Fruit fly (Drosophila melanogaster) whole organism, adult: ENCODE measurements around the gene hfp.

Experiments
- CG11617 ChIP-seq: fragments of 200-800 bp; sonication (Bioruptor generic); optimal IDR thresholded peaks from 2 replicates; lab custom pipeline; 2017; ENCODE audit warnings: mild to moderate bottlenecking, missing biosample characterization, missing genetic modification reagents, missing genetic modification characterization
- CG12768 ChIP-seq: fragments of 200-800 bp; sonication (Bioruptor generic); optimal IDR thresholded peaks from 2 replicates; lab custom pipeline; 2017; ENCODE audit warnings: missing biosample characterization, missing genetic modification characterization, mild to moderate bottlenecking, moderate library complexity, missing genetic modification reagents
- CG14711 ChIP-seq: fragments of 200-800 bp; sonication (Bioruptor generic); optimal IDR thresholded peaks from 2 replicates; lab custom pipeline; 2018; ENCODE audit warnings: missing biosample characterization, mild to moderate bottlenecking, missing genetic modification characterization, moderate library complexity
- CG1620 ChIP-seq: fragments of 200-800 bp; sonication (Bioruptor generic); optimal IDR thresholded peaks from 2 replicates; lab custom pipeline; 2016; ENCODE audit warnings: missing biosample characterization, missing genetic modification characterization
- CG33017 ChIP-seq: fragments of 200-800 bp; sonication (Bioruptor generic); optimal IDR thresholded peaks from 2 replicates; lab custom pipeline; 2018; ENCODE audit warnings: missing biosample characterization, mild to moderate bottlenecking, missing genetic modification characterization, moderate library complexity
- CG5204 ChIP-seq: fragments of 200-800 bp; sonication (Bioruptor generic); optimal IDR thresholded peaks from 2 replicates; lab custom pipeline; 2016; ENCODE audit warnings: missing biosample characterization, missing genetic modification characterization
- CG7045 ChIP-seq: fragments of 200-800 bp; sonication (Bioruptor generic); optimal IDR thresholded peaks from 2 replicates; lab custom pipeline; 2017; ENCODE audit warnings: missing biosample characterization, mild to moderate bottlenecking, missing genetic modification characterization
- CG7101 ChIP-seq: fragments of 200-800 bp; sonication (Bioruptor generic); optimal IDR thresholded peaks from 2 replicates; lab custom pipeline; 2018; ENCODE audit warnings: missing biosample characterization, mild to moderate bottlenecking, missing genetic modification characterization, moderate library complexity
- Clk ChIP-seq: fragments of 200-800 bp; sonication (Bioruptor generic); optimal IDR thresholded peaks from 2 replicates; lab custom pipeline; 2017; ENCODE audit warnings: missing biosample characterization, missing genetic modification characterization
- Crg-1 ChIP-seq: fragments of 200-800 bp; sonication (Bioruptor generic); optimal IDR thresholded peaks from 2 replicates; lab custom pipeline; 2016; ENCODE audit warnings: missing biosample characterization, missing genetic modification characterization
- Hr96 ChIP-seq: fragments of 200-800 bp; sonication (Bioruptor generic); optimal IDR thresholded peaks from 2 replicates; lab custom pipeline; 2016; ENCODE audit warnings: missing biosample characterization, missing genetic modification characterization
- Mnt ChIP-seq: fragments of 200-800 bp; sonication (Bioruptor generic); optimal IDR thresholded peaks from 2 replicates; lab custom pipeline; 2016; ENCODE audit warnings: missing biosample characterization, mild to moderate bottlenecking, missing genetic modification characterization
- bab1 ChIP-seq: fragments of 200-800 bp; sonication (Bioruptor generic); optimal IDR thresholded peaks from 3 replicates; lab custom pipeline; 2019; ENCODE audit warnings: missing biosample characterization, mild to moderate bottlenecking, missing genetic modification characterization, moderate library complexity
- cic ChIP-seq: fragments of 200-800 bp; sonication (Bioruptor generic); optimal IDR thresholded peaks from 2 replicates; lab custom pipeline; 2017; ENCODE audit warnings: missing biosample characterization, mild to moderate bottlenecking, missing genetic modification characterization, moderate library complexity
- cnc ChIP-seq, 2 experiments: fragments of >200 bp; optimal IDR thresholded peaks; 2 replicates each; lab custom pipeline; 2017
- kay ChIP-seq: fragments of 200-800 bp; sonication (Bioruptor generic); peaks from one replicate; lab custom pipeline; 2016; ENCODE audit warnings: missing biosample characterization, missing genetic modification characterization, borderline replicate concordance
- ovo ChIP-seq: fragments of 200-800 bp; sonication (Bioruptor generic); optimal IDR thresholded peaks from 2 replicates; lab custom pipeline; 2016; ENCODE audit warnings: missing biosample characterization, missing genetic modification characterization
- pad ChIP-seq: fragments of 200-800 bp; sonication (Bioruptor generic); optimal IDR thresholded peaks from 3 replicates; lab custom pipeline; 2017; ENCODE audit warnings: missing biosample characterization, missing genetic modification characterization, mild to moderate bottlenecking, moderate library complexity, missing genetic modification reagents
- tj ChIP-seq: fragments of 200-800 bp; sonication (Bioruptor generic); optimal IDR thresholded peaks from 3 replicates; lab custom pipeline; 2017; ENCODE audit warnings: missing biosample characterization, mild to moderate bottlenecking, missing genetic modification characterization, moderate library complexity
- toe ChIP-seq: fragments of 200-800 bp; sonication (Bioruptor generic); optimal IDR thresholded peaks from 2 replicates; lab custom pipeline; 2016; ENCODE audit warnings: missing biosample characterization, missing genetic modification characterization

The hfp gene

dm6 chr3L:1536487-1537337 is 34.3 kb upstream of the hfp start, which contains the start of the genes CG12091 and pns:
TSS of gene CG12091 (minus strand) at chr3L:1536835.
TSS of gene pns (plus strand) at chr3L:1537137.
- TF ChIP-seq cic = peak; percentile 40
- peak; percentile 60 for TF ChIP-seq Mnt (GFP tag; lab: Kevin White, UChicago)
- TF ChIP-seq ovo (GFP tag; lab: Kevin White, UChicago) = peak; percentile 67
- TF ChIP-seq CG11617 (GFP tag; lab: Kevin White, UChicago) = peak; percentile 50
- TF ChIP-seq CG12768 (GFP tag; lab: Kevin White, UChicago) = peak; percentile 24
- TF ChIP-seq kay = no peak
- TF ChIP-seq cnc (optimal IDR thresholded peaks at IDR 0.05; lab: Kevin White, UChicago) = no peak
- peak; percentile 59 for TF ChIP-seq Crg-1 (GFP tag; lab: Kevin White, UChicago)
- peak; percentile 57 for TF ChIP-seq Hr96
- TF ChIP-seq CG1620 (GFP tag; lab: Kevin White, UChicago) = peak; percentile 50
- peak; percentile 63 for TF ChIP-seq bab1 (GFP tag; lab: Kevin White, UChicago)
- TF ChIP-seq CG5204 (GFP tag; lab: Kevin White, UChicago) = no peak
- TF ChIP-seq tj (GFP tag; lab: Kevin White, UChicago) = peak; percentile 28
- peak; percentile 72 for TF ChIP-seq pad (GFP tag; lab: Kevin White, UChicago)
- TF ChIP-seq CG14711 = peak; percentile 45
- no peak for TF ChIP-seq CG33017 (tag; lab: Kevin White, UChicago)
- peak; percentile 41 for TF ChIP-seq CG7101 (tag; lab: Kevin White, UChicago)
- peak; percentile 59 for TF ChIP-seq CG7045
- peak; percentile 46 for TF ChIP-seq Clk (GFP tag; lab: Kevin White, UChicago)
- peak; percentile 80 for TF ChIP-seq toe (GFP tag; lab: Kevin White, UChicago)

- no peak for TF ChIP-seq CG1620 (GFP tag; lab: Kevin White, UChicago)
- peak; percentile 12 for TF ChIP-seq Crg-1 (GFP tag; lab: Kevin White, UChicago)
- TF ChIP-seq CG33017 (tag; lab: Kevin White, UChicago) = peak; percentile 17
- TF ChIP-seq CG11617 (GFP tag; lab: Kevin White, UChicago) = peak; percentile 42
- no peak for TF ChIP-seq Clk (GFP tag; lab: Kevin White, UChicago)
- TF ChIP-seq bab1 (GFP tag; lab: Kevin White, UChicago) = peak; percentile 14
- peak; percentile 49 for TF ChIP-seq CG7101 (tag; lab: Kevin White, UChicago)
- peak; percentile 27 for TF ChIP-seq CG14711
Observed at dm6 chr3L:1533699-1534431, 31.5 kb upstream of the hfp start, which contains the start of gene Iml1. TSS of gene Iml1 (minus strand) at chr3L:1534034.

- TF ChIP-seq toe (GFP tag; lab: Kevin White, UChicago) (no peak), Crg-1 (GFP tag; lab: Kevin White, UChicago) (no peak), CG1620 (GFP tag; lab: Kevin White, UChicago) (no peak), ovo (GFP tag; lab: Kevin White, UChicago) (no peak), kay (no peak), CG5204 (GFP tag; lab: Kevin White, UChicago) (no peak), CG11617 (GFP tag; lab: Kevin White, UChicago) (no peak), bab1 (GFP tag; lab: Kevin White, UChicago) (no peak)
Observed at dm6 chr3L:1531159-1531558, 28.8 kb upstream of the hfp start, which contains the start of gene Ir62a. TSS of gene Ir62a (minus strand) at chr3L:1531259.

dm6 chr3L:1518715-1519603 is 16.6 kb upstream of the hfp start:
- TF ChIP-seq CG5204 (GFP tag; lab: Kevin White, UChicago) (no peak), tj (GFP tag; lab: Kevin White, UChicago) (peak; percentile 97), toe (GFP tag; lab: Kevin White, UChicago) (no peak), Hr96 (no peak), bab1 (GFP tag; lab: Kevin White, UChicago) (peak; percentile 58), pad (GFP tag; lab: Kevin White, UChicago) (no peak), CG7101 (tag; lab: Kevin White, UChicago) (no peak)

- TF ChIP-seq CG12768 (GFP tag; lab: Kevin White, UChicago) (no peak), Crg-1 (GFP tag; lab: Kevin White, UChicago) (peak; percentile 75), CG1620 (GFP tag; lab: Kevin White, UChicago) (peak; percentile 81), toe (GFP tag; lab: Kevin White, UChicago) (peak; percentile 55), CG7045 (no peak), Mnt (GFP tag; lab: Kevin White, UChicago) (peak; percentile 50), CG11617 (GFP tag; lab: Kevin White, UChicago) (peak; percentile 62), CG14711 (peak; percentile 99), tj (GFP tag; lab: Kevin White, UChicago) (peak; percentile 13), Hr96 (peak; percentile 68), ovo (GFP tag; lab: Kevin White, UChicago) (peak; percentile 65), bab1 (GFP tag; lab: Kevin White, UChicago) (peak; percentile 3), pad (GFP tag; lab: Kevin White, UChicago) (peak; percentile 98), CG33017 (tag; lab: Kevin White, UChicago) (no peak), Clk (GFP tag; lab: Kevin White, UChicago) (peak; percentile 61), cic (no peak), CG7101 (tag; lab: Kevin White, UChicago) (peak; percentile 60), CG5204 (GFP tag; lab: Kevin White, UChicago) (peak; percentile 65), cnc (optimal IDR thresholded peaks at IDR 0.05; lab: Kevin White, UChicago) (no peak), kay (no peak)
Observed at dm6 chr3L:1517274-1518047, 15.1 kb upstream of the hfp start.
